Fruit fly (Drosophila melanogaster) whole organism, prepupa: ENCODE measurements around the gene CG31960.
A peak's percentile ranks its signal among the peaks of the same experiment; 100 is the strongest.

Experiments
- CG10631 ChIP-seq: fragments of 200-800 bp; sonication (Bioruptor generic); optimal IDR thresholded peaks from 2 replicates; lab custom pipeline; 2016; ENCODE audit warnings: missing biosample characterization, missing genetic modification characterization
- CG10669 ChIP-seq: fragments of 200-800 bp; sonication (Bioruptor generic); optimal IDR thresholded peaks from 3 replicates; lab custom pipeline; 2018; ENCODE audit warnings: missing biosample characterization, mild to moderate bottlenecking, missing genetic modification characterization, moderate library complexity
- CG11762 ChIP-seq: fragments of 200-800 bp; sonication (Bioruptor generic); optimal IDR thresholded peaks from 3 replicates; lab custom pipeline; 2016; ENCODE audit warnings: missing biosample characterization, missing genetic modification characterization; ENCODE audit not compliant: insufficient read depth
- CG11902 ChIP-seq: fragments of 200-800 bp; sonication (Bioruptor generic); optimal IDR thresholded peaks from 3 replicates; lab custom pipeline; 2016; ENCODE audit warnings: missing biosample characterization, missing genetic modification characterization
- CG15336 ChIP-seq: fragments of 200-800 bp; sonication (Bioruptor generic); IDR thresholded peaks from 2 replicates; pipeline ENCODE4 v1.3.6; 2022; ENCODE audit warnings: missing biosample characterization, missing genetic modification characterization
- CG1621 ChIP-seq: fragments of 200-800 bp; sonication (Bioruptor generic); optimal IDR thresholded peaks from 3 replicates; lab custom pipeline; 2018; ENCODE audit warnings: missing biosample characterization, mild to moderate bottlenecking, missing genetic modification characterization
- CG16779 ChIP-seq: fragments of 200-800 bp; sonication (Bioruptor generic); optimal IDR thresholded peaks from 3 replicates; lab custom pipeline; 2017; ENCODE audit warnings: missing biosample characterization, mild to moderate bottlenecking, missing genetic modification characterization
- CG3032 ChIP-seq: fragments of 200-800 bp; optimal IDR thresholded peaks from 2 replicates; lab custom pipeline; 2019; ENCODE audit warnings: missing biosample characterization, mild to moderate bottlenecking, missing genetic modification characterization, moderate library complexity
- CG31627 ChIP-seq: fragments of 200-800 bp; sonication (Bioruptor generic); optimal IDR thresholded peaks from 3 replicates; lab custom pipeline; 2016; ENCODE audit warnings: missing biosample characterization, missing genetic modification characterization
- CG32006 ChIP-seq: fragments of 200-800 bp; sonication (Bioruptor generic); optimal IDR thresholded peaks from 3 replicates; lab custom pipeline; 2017; ENCODE audit warnings: missing biosample characterization, mild to moderate bottlenecking, missing genetic modification characterization
- CG34406 ChIP-seq: fragments of 200-800 bp; sonication (Bioruptor generic); optimal IDR thresholded peaks from 3 replicates; lab custom pipeline; 2016; ENCODE audit warnings: missing biosample characterization, missing genetic modification characterization
- CG4318 ChIP-seq: fragments of 200-800 bp; sonication (Bioruptor generic); optimal IDR thresholded peaks from 3 replicates; lab custom pipeline; 2017; ENCODE audit warnings: missing biosample characterization, mild to moderate bottlenecking, missing genetic modification characterization
- CG6163 ChIP-seq: fragments of 200-800 bp; sonication (Bioruptor generic); IDR thresholded peaks from 3 replicates; pipeline ENCODE4 v1.3.6; 2022; ENCODE audit warnings: missing biosample characterization, missing genetic modification characterization
- CG6276 ChIP-seq: fragments of 200-800 bp; sonication (Bioruptor generic); optimal IDR thresholded peaks from 2 replicates; lab custom pipeline; 2017; ENCODE audit warnings: missing biosample characterization, mild to moderate bottlenecking, missing genetic modification characterization
- CG6854 ChIP-seq: fragments of 200-800 bp; sonication (Bioruptor generic); optimal IDR thresholded peaks from 2 replicates; lab custom pipeline; 2017; ENCODE audit warnings: missing biosample characterization, mild to moderate bottlenecking, missing genetic modification characterization
- CG7368 ChIP-seq: fragments of 200-800 bp; sonication (Bioruptor generic); optimal IDR thresholded peaks from 3 replicates; lab custom pipeline; 2016; ENCODE audit warnings: missing biosample characterization, missing genetic modification characterization
- CG8119 ChIP-seq: fragments of 200-800 bp; sonication (Bioruptor generic); IDR thresholded peaks from 3 replicates; pipeline ENCODE4 v1.3.6; 2022; ENCODE audit warnings: missing biosample characterization, missing genetic modification characterization
- CG8319 ChIP-seq: fragments of 200-800 bp; sonication (Bioruptor generic); optimal IDR thresholded peaks from 3 replicates; lab custom pipeline; 2016; ENCODE audit warnings: missing biosample characterization, missing genetic modification characterization
- CG8632 ChIP-seq: fragments of 200-800 bp; sonication (Bioruptor generic); optimal IDR thresholded peaks from 3 replicates; lab custom pipeline; 2016; ENCODE audit warnings: missing biosample characterization, missing genetic modification characterization
- CG9139 ChIP-seq: fragments of 200-800 bp; sonication (Bioruptor generic); optimal IDR thresholded peaks from 3 replicates; lab custom pipeline; 2017; ENCODE audit warnings: missing biosample characterization, mild to moderate bottlenecking, missing genetic modification characterization
- Eip75B ChIP-seq: fragments of 200-800 bp; sonication (Bioruptor generic); optimal IDR thresholded peaks from 3 replicates; lab custom pipeline; 2016; ENCODE audit warnings: missing biosample characterization, missing genetic modification characterization
- Eip78C ChIP-seq: fragments of 200-800 bp; sonication (Bioruptor generic); peaks from one replicate; lab custom pipeline; 2016; ENCODE audit warnings: missing biosample characterization, missing genetic modification characterization
- Eip93F ChIP-seq: fragments of 200-800 bp; sonication (Bioruptor generic); optimal IDR thresholded peaks from 2 replicates; lab custom pipeline; 2016; ENCODE audit warnings: missing biosample characterization, mild to moderate bottlenecking, missing genetic modification characterization
- Ets21C ChIP-seq: fragments of 200-800 bp; sonication (Bioruptor generic); optimal IDR thresholded peaks from 3 replicates; lab custom pipeline; 2016; ENCODE audit warnings: missing biosample characterization, missing genetic modification characterization
- Ets96B ChIP-seq: fragments of 200-800 bp; optimal IDR thresholded peaks from 2 replicates; lab custom pipeline; 2019; ENCODE audit warnings: missing biosample characterization, mild to moderate bottlenecking, missing genetic modification characterization, moderate library complexity
- Gug ChIP-seq: fragments of 200-800 bp; sonication (Bioruptor generic); IDR thresholded peaks from 2 replicates; pipeline ENCODE4 v1.3.6; 2022; ENCODE audit warnings: missing biosample characterization, missing genetic modification characterization
- Hr38 ChIP-seq: sonication (Bioruptor generic); optimal IDR thresholded peaks from 2 replicates; lab custom pipeline; 2016; ENCODE audit warnings: missing biosample characterization, missing genetic modification characterization
- Hr39 ChIP-seq: fragments of 200-800 bp; sonication (Bioruptor generic); optimal IDR thresholded peaks from 2 replicates; lab custom pipeline; 2016; ENCODE audit warnings: missing biosample characterization, missing genetic modification characterization
- Hr4 ChIP-seq: fragments of 200-800 bp; sonication (Bioruptor generic); optimal IDR thresholded peaks from 3 replicates; lab custom pipeline; 2016; ENCODE audit warnings: missing biosample characterization, missing genetic modification characterization
- Lpt ChIP-seq: fragments of 200-800 bp; sonication (Bioruptor generic); optimal IDR thresholded peaks from 3 replicates; lab custom pipeline; 2016; ENCODE audit warnings: missing biosample characterization, missing genetic modification characterization
- OdsH ChIP-seq: fragments of 200-800 bp; sonication (Bioruptor generic); optimal IDR thresholded peaks from 3 replicates; lab custom pipeline; 2016; ENCODE audit warnings: missing biosample characterization, missing genetic modification characterization
- Smox ChIP-seq: fragments of 200-800 bp; sonication (Bioruptor generic); optimal IDR thresholded peaks from 3 replicates; lab custom pipeline; 2016; ENCODE audit warnings: missing biosample characterization, missing genetic modification characterization
- Sox102F ChIP-seq: fragments of 200-800 bp; sonication (Bioruptor generic); optimal IDR thresholded peaks from 2 replicates; lab custom pipeline; 2016; ENCODE audit warnings: missing biosample characterization, mild to moderate bottlenecking, missing genetic modification characterization
- Sox14 ChIP-seq: fragments of 200-800 bp; sonication (Bioruptor generic); optimal IDR thresholded peaks from 3 replicates; lab custom pipeline; 2016; ENCODE audit warnings: missing biosample characterization, missing genetic modification characterization
- Sox15 ChIP-seq: fragments of 200-800 bp; sonication (Bioruptor generic); optimal IDR thresholded peaks from 3 replicates; lab custom pipeline; 2016; ENCODE audit warnings: missing biosample characterization, missing genetic modification characterization
- achi ChIP-seq: fragments of 200-800 bp; sonication (Bioruptor generic); optimal IDR thresholded peaks from 3 replicates; lab custom pipeline; 2016; ENCODE audit warnings: missing biosample characterization, missing genetic modification characterization
- cyc ChIP-seq: fragments of 200-800 bp; sonication (Bioruptor generic); optimal IDR thresholded peaks from 3 replicates; lab custom pipeline; 2016; ENCODE audit warnings: missing biosample characterization, missing genetic modification characterization
- dac ChIP-seq: fragments of 200-800 bp; sonication (Bioruptor generic); optimal IDR thresholded peaks from 2 replicates; lab custom pipeline; 2017; ENCODE audit warnings: missing biosample characterization, mild to moderate bottlenecking, missing genetic modification characterization
- dsx ChIP-seq: fragments of 200-800 bp; optimal IDR thresholded peaks from 3 replicates; lab custom pipeline; 2019; ENCODE audit warnings: missing biosample characterization, mild to moderate bottlenecking, missing genetic modification characterization, moderate library complexity; ENCODE audit not compliant: poor library complexity, severe bottlenecking
- eg ChIP-seq: fragments of 200-800 bp; sonication (Bioruptor generic); IDR thresholded peaks from 3 replicates; pipeline ENCODE4 v1.3.6; 2022; ENCODE audit warnings: missing biosample characterization, missing genetic modification characterization
- fd59A ChIP-seq: fragments of 200-800 bp; sonication (Bioruptor generic); optimal IDR thresholded peaks from 2 replicates; lab custom pipeline; 2017; ENCODE audit warnings: missing biosample characterization, mild to moderate bottlenecking, missing genetic modification characterization, missing genetic modification reagents
- fkh ChIP-seq: fragments of 200-800 bp; sonication (Bioruptor generic); optimal IDR thresholded peaks from 3 replicates; lab custom pipeline; 2017; ENCODE audit warnings: missing biosample characterization, mild to moderate bottlenecking, missing genetic modification characterization, moderate library complexity
- lz ChIP-seq: fragments of 200-800 bp; sonication (Bioruptor generic); optimal IDR thresholded peaks from 3 replicates; lab custom pipeline; 2016; ENCODE audit warnings: missing biosample characterization, missing genetic modification characterization
- net ChIP-seq: fragments of 200-800 bp; sonication (Bioruptor generic); optimal IDR thresholded peaks from 3 replicates; lab custom pipeline; 2016; ENCODE audit warnings: missing biosample characterization, missing genetic modification characterization
- pdm3 ChIP-seq: fragments of 200-800 bp; sonication (Bioruptor generic); optimal IDR thresholded peaks from 3 replicates; lab custom pipeline; 2016; ENCODE audit warnings: missing biosample characterization, missing genetic modification characterization
- salr ChIP-seq, 2 experiments: fragments of 200-800 bp; sonication (Bioruptor generic); optimal IDR thresholded peaks; 3 replicates each; lab custom pipeline; 2016 to 2018; ENCODE audit warnings: missing biosample characterization in 2 of 2, missing genetic modification characterization in 2 of 2, mild to moderate bottlenecking in 1 of 2
- spab ChIP-seq: fragments of 200-800 bp; sonication (Bioruptor generic); optimal IDR thresholded peaks from 2 replicates; lab custom pipeline; 2017; ENCODE audit warnings: missing biosample characterization, mild to moderate bottlenecking, missing genetic modification characterization, missing genetic modification reagents
- ss ChIP-seq, 2 experiments: fragments of 200-800 bp; sonication (Bioruptor generic); optimal IDR thresholded peaks; 2 replicates in 1 of 2; 3 replicates in 1 of 2; lab custom pipeline; 2017 to 2018; ENCODE audit warnings: mild to moderate bottlenecking in 2 of 2, missing biosample characterization in 2 of 2, missing genetic modification characterization in 2 of 2, moderate library complexity in 1 of 2
- svp ChIP-seq: fragments of 200-800 bp; sonication (Bioruptor generic); peaks from one replicate; lab custom pipeline; 2016; ENCODE audit warnings: missing biosample characterization, missing genetic modification characterization
- topi ChIP-seq: fragments of 200-800 bp; sonication (Bioruptor generic); optimal IDR thresholded peaks from 3 replicates; lab custom pipeline; 2016; ENCODE audit warnings: missing biosample characterization, missing genetic modification characterization
- vri ChIP-seq: fragments of 200-800 bp; sonication (Bioruptor generic); optimal IDR thresholded peaks from 3 replicates; lab custom pipeline; 2016; ENCODE audit warnings: missing biosample characterization, mild to moderate bottlenecking, missing genetic modification characterization

Gene CG31960

DNA sequence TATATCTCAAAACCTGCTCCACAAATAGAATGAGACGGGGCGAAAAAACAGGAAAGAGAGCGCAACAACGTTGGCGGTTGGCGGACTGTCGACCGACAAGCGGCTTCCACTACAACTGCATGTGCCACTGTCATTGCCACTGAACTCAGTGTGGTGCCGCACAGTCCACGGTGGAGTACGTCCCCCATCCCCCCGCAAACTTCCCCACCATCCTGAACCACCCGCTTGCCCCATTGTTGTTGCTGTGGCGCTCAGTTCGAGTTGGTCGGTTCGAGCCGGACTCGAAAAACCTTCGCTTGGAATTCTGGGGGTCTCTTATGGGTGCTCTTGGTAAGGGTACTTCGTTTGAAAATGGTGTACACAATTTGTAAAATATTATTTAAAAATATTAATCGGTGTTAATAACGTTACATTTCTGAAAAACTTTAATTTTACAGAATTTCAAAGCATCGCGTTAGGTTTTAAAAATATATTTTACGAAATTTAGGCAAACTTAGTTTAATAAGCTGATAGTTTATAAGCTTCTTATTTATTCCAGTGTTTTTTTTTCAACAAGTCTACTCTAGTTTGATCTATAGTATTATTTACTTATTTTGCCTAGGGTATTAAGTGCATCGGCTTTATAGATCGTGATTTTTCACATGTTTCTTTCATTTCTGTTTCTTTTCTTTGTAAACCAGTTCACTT, 11.7 kb upstream of the CG31960 start:
- TF ChIP-seq pdm3 (peak; percentile 79), cyc (GFP tag; lab: Kevin White, UChicago) (peak; percentile 52), Eip75B (GFP tag; lab: Kevin White, UChicago) (peak; percentile 76), fkh (peak; percentile 39), CG3032 (tag; lab: Kevin White, UChicago) (peak; percentile 72), ss (GFP tag; optimal IDR thresholded peaks at IDR 0.05; lab: Kevin White, UChicago) (peak; percentile 58 to 73), spab (GFP tag; lab: Kevin White, UChicago) (peak; percentile 70), svp (peak; percentile 91), achi (peak; percentile 79), Sox15 (GFP tag; lab: Kevin White, UChicago) (peak; percentile 35), net (GFP tag; lab: Kevin White, UChicago) (no peak), CG16779 (tag; lab: Kevin White, UChicago) (peak; percentile 50), CG6276 (GFP tag; lab: Kevin White, UChicago) (peak; percentile 68), CG15336 (GFP tag; lab: Robert Waterston, UW) (peak; percentile 54; the same call in 1 of the 2 replicates), CG4318 (GFP tag; lab: Kevin White, UChicago) (peak; percentile 67), CG31627 (GFP tag; lab: Kevin White, UChicago) (peak; percentile 63), Hr38 (GFP tag; lab: Kevin White, UChicago) (no peak), Hr4 (GFP tag; lab: Kevin White, UChicago) (peak; percentile 76), Sox14 (GFP tag; lab: Kevin White, UChicago) (peak; percentile 76), CG32006 (GFP tag; lab: Kevin White, UChicago) (peak; percentile 88), CG11762 (GFP tag; lab: Kevin White, UChicago) (peak; percentile 52), CG34406 (GFP tag; lab: Kevin White, UChicago) (peak; percentile 80), vri (GFP tag; lab: Kevin White, UChicago) (peak; percentile 15), Ets21C (GFP tag; lab: Kevin White, UChicago) (peak; percentile 49), Gug (GFP tag; lab: Robert Waterston, UW) (no peak), fd59A (GFP tag; lab: Kevin White, UChicago) (peak; percentile 53), Lpt (peak; percentile 70), CG8319 (GFP tag; lab: Kevin White, UChicago) (peak; percentile 60), CG8632 (GFP tag; lab: Kevin White, UChicago) (peak; percentile 78), Eip78C (GFP tag; lab: Kevin White, UChicago) (peak; percentile 96), CG10669 (GFP tag; lab: Kevin White, UChicago) (peak; percentile 59), lz (GFP tag; lab: Kevin White, UChicago) (peak; percentile 76), Hr39 (GFP tag; lab: Kevin White, UChicago) (peak; percentile 67), CG10631 (peak; percentile 82), CG11902 (GFP tag; lab: Kevin White, UChicago) (peak; percentile 33), eg (GFP tag; lab: Robert Waterston, UW) (0 out of 3 replicates have a peak, but pooled peaks have one; percentile 30), dac (GFP tag; lab: Kevin White, UChicago) (peak; percentile 39), CG8119 (GFP tag; lab: Robert Waterston, UW) (peak; percentile 71), Ets96B (peak; percentile 70), Sox102F (peak; percentile 55), Eip93F (GFP tag; lab: Kevin White, UChicago) (no peak), Smox (GFP tag; lab: Kevin White, UChicago) (peak; percentile 76), CG7368 (GFP tag; lab: Kevin White, UChicago) (peak; percentile 32), CG6163 (GFP tag; lab: Robert Waterston, UW) (peak; percentile 32; the same call in 1 of the 3 replicates), OdsH (GFP tag; lab: Kevin White, UChicago) (peak; percentile 79), dsx (GFP tag; lab: Kevin White, UChicago) (peak; percentile 46), CG9139 (GFP tag; lab: Kevin White, UChicago) (no peak), CG1621 (tag; lab: Kevin White, UChicago) (peak; percentile 69), topi (GFP tag; lab: Kevin White, UChicago) (peak; percentile 83), salr (GFP tag; optimal IDR thresholded peaks at IDR 0.05; lab: Kevin White, UChicago) (peak; percentile 7 to 74), CG6854 (GFP tag; lab: Kevin White, UChicago) (no peak)
